Worm (Caenorhabditis elegans): ENCODE measurements around the gene fil-2.

fil-2 gene

ce11 chrV:6249135-6249534, 29.7 kb upstream of the fil-2 start:
- TF ChIP-seq F33H1.4 (GFP tag; IDR thresholded peaks at IDR 0.05): no peak
- TF ChIP-seq bed-1 (GFP tag; IDR thresholded peaks at IDR 0.05): no peak
- no peak for TF ChIP-seq sdz-38 (tag; optimal IDR thresholded peaks at IDR 0.05)
- TF ChIP-seq snpc-4 (GFP tag; optimal IDR thresholded peaks at IDR 0.05): no peak
- TF ChIP-seq snpc-4 (tag; optimal IDR thresholded peaks at IDR 0.05): no peak
- no peak for TF ChIP-seq athp-1 (tag; optimal IDR thresholded peaks at IDR 0.05)
- no peak for TF ChIP-seq dpff-1 (tag; optimal IDR thresholded peaks at IDR 0.05)
- TF ChIP-seq B0035.1 (tag; optimal IDR thresholded peaks at IDR 0.05): no peak
- TF ChIP-seq lin-40 (tag; optimal IDR thresholded peaks at IDR 0.05): no peak

- TF ChIP-seq madf-10 (tag; optimal IDR thresholded peaks at IDR 0.05): peak; percentile 24
- no peak for TF ChIP-seq ceh-58 (GFP tag; IDR thresholded peaks at IDR 0.05)
- no peak for TF ChIP-seq sptf-2 (GFP tag; optimal IDR thresholded peaks at IDR 0.05)
- TF ChIP-seq let-607 (tag; optimal IDR thresholded peaks at IDR 0.05): peak in 1 of 2 experiments; percentile 54
- no peak; the same call in 1 of the 2 replicates for TF ChIP-seq hsf-1 (GFP tag; IDR thresholded peaks at IDR 0.05)
- TF ChIP-seq nhr-27 (tag; optimal IDR thresholded peaks at IDR 0.05): no peak
- TF ChIP-seq ets-4 (GFP tag; optimal IDR thresholded peaks at IDR 0.05): no peak
- no peak for TF ChIP-seq hlh-12 (tag; optimal IDR thresholded peaks at IDR 0.05)
- peak; percentile 88 for TF ChIP-seq nhr-80 (tag; optimal IDR thresholded peaks at IDR 0.05)
- no peak for TF ChIP-seq lir-1 (GFP tag; conservative IDR thresholded peaks at IDR 0.05)
- no peak for TF ChIP-seq ztf-6 (GFP tag; IDR thresholded peaks at IDR 0.05)
- TF ChIP-seq C17E4.6 (GFP tag; IDR thresholded peaks at IDR 0.05): no peak
- TF ChIP-seq madf-8 (GFP tag; conservative IDR thresholded peaks at IDR 0.05): no peak
- TF ChIP-seq D2030.7 (GFP tag; IDR thresholded peaks at IDR 0.05): no peak
- no peak for TF ChIP-seq somi-1 (GFP tag; optimal IDR thresholded peaks at IDR 0.05)
- no peak for TF ChIP-seq F23B12.7 (tag; optimal IDR thresholded peaks at IDR 0.05; ENCODE audit: insufficient read depth)
These were observed 27.8 kb upstream of the fil-2 start for ce11 chrV:6250959-6251598.

- TF ChIP-seq pbrm-1 (GFP tag; IDR thresholded peaks at IDR 0.05): no peak
- no peak for TF ChIP-seq F57A8.1 (GFP tag; optimal IDR thresholded peaks at IDR 0.05)
- no peak for TF ChIP-seq snpc-3.4 (tag; optimal IDR thresholded peaks at IDR 0.05)
- TF ChIP-seq rec-8 (tag; optimal IDR thresholded peaks at IDR 0.05): no peak
- no peak for TF ChIP-seq ZK185.1 (tag; optimal IDR thresholded peaks at IDR 0.05; ENCODE audit: poor library complexity, severe bottlenecking)
- no peak for TF ChIP-seq T26A5.8 (tag; optimal IDR thresholded peaks at IDR 0.05)
- no peak for TF ChIP-seq mxl-1 (tag; optimal IDR thresholded peaks at IDR 0.05)
- TF ChIP-seq F52B5.7 (tag; optimal IDR thresholded peaks at IDR 0.05): no peak
These were observed 24.9 kb upstream of the fil-2 start for ce11 chrV:6253936-6254335.

ce11 chrV:6259139-6259538, 19.7 kb upstream of the fil-2 start, which contains the start of gene K08B12.1:
K08B12.1 (plus strand) TSS chrV:6259367.
- TF ChIP-seq cebp-2 (GFP tag; IDR thresholded peaks at IDR 0.05): 0 out of 2 replicates have a peak, but pooled peaks have one; percentile 49
- TF ChIP-seq nhr-179 (tag; optimal IDR thresholded peaks at IDR 0.05): no peak
